Fruit fly (Drosophila melanogaster) whole organism, adult: Measurements from ENCODE around the gene CG5262.

ENCODE experiments used
- CG7101 ChIP-seq: fragments of 200-800 bp; sonication (Bioruptor generic); optimal IDR thresholded peaks from 2 replicates; lab custom pipeline; 2018; ENCODE audit warnings: missing biosample characterization, mild to moderate bottlenecking, missing genetic modification characterization, moderate library complexity
- Crg-1 ChIP-seq: fragments of 200-800 bp; sonication (Bioruptor generic); optimal IDR thresholded peaks from 2 replicates; lab custom pipeline; 2016; ENCODE audit warnings: missing biosample characterization, missing genetic modification characterization
- Hr96 ChIP-seq: fragments of 200-800 bp; sonication (Bioruptor generic); optimal IDR thresholded peaks from 2 replicates; lab custom pipeline; 2016; ENCODE audit warnings: missing biosample characterization, missing genetic modification characterization
- Mnt ChIP-seq: fragments of 200-800 bp; sonication (Bioruptor generic); optimal IDR thresholded peaks from 2 replicates; lab custom pipeline; 2016; ENCODE audit warnings: missing biosample characterization, mild to moderate bottlenecking, missing genetic modification characterization
- bab1 ChIP-seq: fragments of 200-800 bp; sonication (Bioruptor generic); optimal IDR thresholded peaks from 3 replicates; lab custom pipeline; 2019; ENCODE audit warnings: missing biosample characterization, mild to moderate bottlenecking, missing genetic modification characterization, moderate library complexity
- kay ChIP-seq: fragments of 200-800 bp; sonication (Bioruptor generic); peaks from one replicate; lab custom pipeline; 2016; ENCODE audit warnings: missing biosample characterization, missing genetic modification characterization, borderline replicate concordance

DNA sequence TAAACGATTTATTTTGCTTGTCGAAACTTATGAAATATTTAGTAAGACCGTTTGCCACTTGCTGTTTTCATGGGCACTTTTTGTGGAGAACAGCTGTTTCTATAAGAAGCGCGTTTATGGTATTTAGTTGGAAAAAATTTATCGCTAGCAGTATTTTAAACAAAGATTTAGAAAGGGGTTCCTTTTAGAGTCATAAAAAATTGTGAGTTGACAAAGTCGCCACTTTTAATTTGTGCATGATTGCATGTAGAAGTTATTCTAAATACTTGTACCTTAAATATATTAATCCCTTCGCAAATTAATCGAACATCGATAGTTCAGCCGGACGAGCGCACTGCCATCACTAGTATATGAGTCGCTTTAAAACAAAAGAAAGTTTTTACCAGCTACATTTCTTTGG lies 2.0 kb upstream of the CG5262 start, which contains the start of the genes Las and Psn:
- TF ChIP-seq kay (GFP tag; lab: Kevin White, UChicago) = no peak
- no peak for TF ChIP-seq Crg-1
- TF ChIP-seq bab1 (GFP tag; lab: Kevin White, UChicago) = peak; percentile 56
- no peak for TF ChIP-seq CG7101 (tag; lab: Kevin White, UChicago)
- TF ChIP-seq Mnt = peak; percentile 39
- TF ChIP-seq Hr96 (GFP tag; lab: Kevin White, UChicago) = no peak
